Fruit fly (Drosophila melanogaster) whole organism, embryonic: ENCODE data around the gene CG7140.

Source experiments
- CG10267 ChIP-seq: fragments of 200-800 bp; sonication (Bioruptor generic); optimal IDR thresholded peaks from 2 replicates; lab custom pipeline; 2018; ENCODE audit warnings: missing biosample characterization, mild to moderate bottlenecking, missing genetic modification characterization, moderate library complexity
- CG11398 ChIP-seq: fragments of 200-800 bp; sonication (Bioruptor generic); optimal IDR thresholded peaks from 2 replicates; lab custom pipeline; 2016; ENCODE audit warnings: missing biosample characterization, missing genetic modification characterization
- CG1603 ChIP-seq: fragments of 200-800 bp; sonication (Bioruptor generic); optimal IDR thresholded peaks from 2 replicates; lab custom pipeline; 2019; ENCODE audit warnings: missing biosample characterization, mild to moderate bottlenecking, missing genetic modification characterization, moderate library complexity
- CG17385 ChIP-seq: fragments of 200-800 bp; sonication (Bioruptor generic); optimal IDR thresholded peaks from 3 replicates; lab custom pipeline; 2018; ENCODE audit warnings: missing biosample characterization, mild to moderate bottlenecking, missing genetic modification characterization
- CG18262 ChIP-seq: fragments of 200-800 bp; optimal IDR thresholded peaks from 3 replicates; lab custom pipeline; 2019; ENCODE audit warnings: missing biosample characterization, mild to moderate bottlenecking, missing genetic modification characterization, moderate library complexity
- CG1832 ChIP-seq: fragments of 200-800 bp; sonication (Bioruptor generic); optimal IDR thresholded peaks from 2 replicates; lab custom pipeline; 2017; ENCODE audit warnings: missing biosample characterization, mild to moderate bottlenecking, missing genetic modification characterization, inconsistent platforms
- CG18764 ChIP-seq: fragments of 200-800 bp; sonication (Bioruptor generic); optimal IDR thresholded peaks from 3 replicates; lab custom pipeline; 2016; ENCODE audit warnings: missing biosample characterization, missing genetic modification characterization
- CG30020 ChIP-seq: fragments of 200-800 bp; optimal IDR thresholded peaks from 2 replicates; lab custom pipeline; 2019; ENCODE audit warnings: missing biosample characterization, mild to moderate bottlenecking, missing genetic modification characterization, moderate library complexity
- CG34224 ChIP-seq: fragments of 200-800 bp; sonication (Bioruptor generic); IDR thresholded peaks from 3 replicates; pipeline ENCODE4 v1.3.6; 2022; ENCODE audit warnings: missing biosample characterization, missing genetic modification characterization; ENCODE audit not compliant: partially characterized antibody
- CG34422 ChIP-seq: fragments of 200-800 bp; sonication (Bioruptor generic); IDR thresholded peaks from 3 replicates; pipeline ENCODE4 v1.3.6; 2022; ENCODE audit warnings: missing biosample characterization, missing genetic modification characterization
- CG6272 ChIP-seq: fragments of 200-800 bp; sonication (Bioruptor generic); IDR thresholded peaks from 2 replicates; pipeline ENCODE4 v1.3.6; 2022; ENCODE audit warnings: missing biosample characterization, missing genetic modification characterization
- CG7786 ChIP-seq: fragments of 200-800 bp; sonication (Bioruptor generic); optimal IDR thresholded peaks from 2 replicates; lab custom pipeline; 2016; ENCODE audit warnings: missing biosample characterization, missing genetic modification characterization
- CG9437 ChIP-seq: fragments of 200-800 bp; sonication (Bioruptor generic); optimal IDR thresholded peaks from 2 replicates; lab custom pipeline; 2018; ENCODE audit warnings: missing biosample characterization, mild to moderate bottlenecking, missing genetic modification characterization
- CHES-1-like ChIP-seq: fragments of 200-800 bp; sonication (Bioruptor generic); optimal IDR thresholded peaks from 2 replicates; lab custom pipeline; 2016; ENCODE audit warnings: missing biosample characterization, missing genetic modification characterization
- Dad ChIP-seq: fragments of 200-800 bp; sonication (Bioruptor generic); optimal IDR thresholded peaks from 3 replicates; lab custom pipeline; 2016; ENCODE audit warnings: missing biosample characterization, missing genetic modification characterization
- Dll ChIP-seq: fragments of 200-800 bp; sonication (Bioruptor generic); IDR thresholded peaks from 4 replicates; pipeline ENCODE4 v1.3.6; 2022; ENCODE audit warnings: missing biosample characterization, missing genetic modification characterization; ENCODE audit not compliant: partially characterized antibody
- Dref ChIP-seq: fragments of 200-800 bp; sonication (Bioruptor generic); IDR thresholded peaks from 2 replicates; pipeline ENCODE4 v1.3.6; 2022; ENCODE audit warnings: missing biosample characterization, missing genetic modification characterization
- Elba2 ChIP-seq: fragments of 200-800 bp; sonication (Bioruptor generic); optimal IDR thresholded peaks from 3 replicates; lab custom pipeline; 2016; ENCODE audit warnings: missing biosample characterization, missing genetic modification characterization
- Gug ChIP-seq: fragments of 200-800 bp; sonication (Bioruptor generic); IDR thresholded peaks from 4 replicates; pipeline ENCODE4 v1.3.6; 2022; ENCODE audit warnings: missing biosample characterization, missing genetic modification characterization
- H2.0 ChIP-seq: fragments of 200-800 bp; sonication (Bioruptor generic); IDR thresholded peaks from 2 replicates; pipeline ENCODE4 v1.3.6; 2022; ENCODE audit warnings: missing biosample characterization, missing genetic modification characterization
- Hsf ChIP-seq: fragments of 200-800 bp; sonication (Bioruptor generic); optimal IDR thresholded peaks from 3 replicates; lab custom pipeline; 2016; ENCODE audit warnings: missing biosample characterization, missing genetic modification characterization
- MTF-1 ChIP-seq: fragments of 200-800 bp; sonication (Bioruptor generic); optimal IDR thresholded peaks from 2 replicates; lab custom pipeline; 2018; ENCODE audit warnings: missing biosample characterization, mild to moderate bottlenecking, missing genetic modification characterization, borderline replicate concordance
- Med ChIP-seq: fragments of 200-800 bp; sonication (Bioruptor generic); peaks from one replicate; lab custom pipeline; 2016; ENCODE audit warnings: missing biosample characterization, missing genetic modification characterization, mild to moderate bottlenecking, inconsistent platforms, moderate library complexity
- Mes4 ChIP-seq: fragments of 200-800 bp; sonication (Bioruptor generic); optimal IDR thresholded peaks from 2 replicates; lab custom pipeline; 2016; ENCODE audit warnings: missing biosample characterization, missing genetic modification characterization
- NC2α ChIP-seq: fragments of 200-800 bp; sonication (Bioruptor generic); optimal IDR thresholded peaks from 2 replicates; lab custom pipeline; 2016; ENCODE audit warnings: missing biosample characterization, missing genetic modification characterization
- NFAT ChIP-seq: fragments of 200-800 bp; sonication (Bioruptor generic); IDR thresholded peaks from 2 replicates; pipeline ENCODE4 v1.3.6; 2022; ENCODE audit warnings: missing biosample characterization, missing genetic modification characterization
- Oli ChIP-seq: fragments of 200-800 bp; sonication (Bioruptor generic); optimal IDR thresholded peaks from 2 replicates; lab custom pipeline; 2018; ENCODE audit warnings: missing biosample characterization, mild to moderate bottlenecking, missing genetic modification characterization, moderate library complexity
- Poxn ChIP-seq: fragments of 200-800 bp; sonication (Bioruptor generic); IDR thresholded peaks from 2 replicates; pipeline ENCODE4 v1.3.6; 2022; ENCODE audit warnings: missing biosample characterization, missing genetic modification characterization
- bsh ChIP-seq, 2 experiments: fragments of 200-800 bp; sonication (Bioruptor generic); optimal IDR thresholded peaks; 2 replicates each; lab custom pipeline; 2017 to 2018; ENCODE audit warnings: mild to moderate bottlenecking in 2 of 2, missing biosample characterization in 2 of 2, missing genetic modification characterization in 2 of 2, moderate library complexity in 1 of 2
- chinmo ChIP-seq: fragments of 200-800 bp; sonication (Bioruptor generic); IDR thresholded peaks from 4 replicates; pipeline ENCODE4 v1.3.6; 2022; ENCODE audit warnings: missing biosample characterization, missing genetic modification characterization; ENCODE audit not compliant: partially characterized antibody
- dimm ChIP-seq: fragments of 200-800 bp; sonication (Bioruptor generic); IDR thresholded peaks from 2 replicates; pipeline ENCODE4 v1.3.6; 2022; ENCODE audit warnings: missing biosample characterization, missing genetic modification characterization
- gce ChIP-seq: fragments of 200-800 bp; sonication (Bioruptor generic); IDR thresholded peaks from 3 replicates; pipeline ENCODE4 v1.3.6; 2022; ENCODE audit warnings: missing biosample characterization, missing genetic modification characterization
- grau ChIP-seq: fragments of 200-800 bp; optimal IDR thresholded peaks from 3 replicates; lab custom pipeline; 2019; ENCODE audit warnings: missing biosample characterization, mild to moderate bottlenecking, missing genetic modification characterization, moderate library complexity
- hkb ChIP-seq, 2 experiments: fragments of 200-800 bp in 1 of 2; fragments of >200 bp in 1 of 2; sonication (Bioruptor generic) in 1 of 2; IDR thresholded peaks in 1 of 2; optimal IDR thresholded peaks in 1 of 2; 2 replicates each; pipeline versions ENCODE4 v1.3.6 to Lab custom; 2017 to 2022; ENCODE audit warnings: missing biosample characterization in 1 of 2, missing genetic modification characterization in 1 of 2
- jigr1 ChIP-seq: fragments of 200-800 bp; sonication (Bioruptor generic); IDR thresholded peaks from 3 replicates; pipeline ENCODE4 v1.3.6; 2022; ENCODE audit warnings: missing biosample characterization, missing genetic modification characterization
- nmo ChIP-seq: fragments of 200-800 bp; sonication (Bioruptor generic); optimal IDR thresholded peaks from 2 replicates; lab custom pipeline; 2018; ENCODE audit warnings: missing biosample characterization, mild to moderate bottlenecking, missing genetic modification characterization, moderate library complexity
- otp ChIP-seq: fragments of 200-800 bp; sonication (Bioruptor generic); IDR thresholded peaks from 3 replicates; pipeline ENCODE4, ENCODE4 v1.3.6; 2022; ENCODE audit warnings: missing biosample characterization, missing genetic modification characterization
- pros ChIP-seq: fragments of 200-800 bp; sonication (Bioruptor generic); optimal IDR thresholded peaks from 3 replicates; lab custom pipeline; 2019; ENCODE audit warnings: missing biosample characterization, mild to moderate bottlenecking, missing genetic modification characterization, moderate library complexity
- sens ChIP-seq: fragments of 200-800 bp; sonication (Bioruptor generic); peaks from one replicate; lab custom pipeline; 2016; ENCODE audit warnings: missing biosample characterization, missing genetic modification characterization
- seq ChIP-seq: fragments of 200-800 bp; sonication (Bioruptor generic); IDR thresholded peaks from 2 replicates; pipeline ENCODE4 v1.3.6; 2022; ENCODE audit warnings: missing biosample characterization, missing genetic modification characterization
- slbo ChIP-seq: fragments of 200-800 bp; sonication (Bioruptor generic); IDR thresholded peaks from 2 replicates; pipeline ENCODE4 v1.3.6; 2022; ENCODE audit warnings: missing biosample characterization, missing genetic modification characterization
- sqz ChIP-seq: fragments of 200-800 bp; sonication (Bioruptor generic); optimal IDR thresholded peaks from 3 replicates; lab custom pipeline; 2018; ENCODE audit warnings: missing biosample characterization, mild to moderate bottlenecking, missing genetic modification characterization
- sr ChIP-seq: fragments of 200-800 bp; sonication (Bioruptor generic); IDR thresholded peaks from 3 replicates; pipeline ENCODE4 v1.3.6; 2022; ENCODE audit warnings: missing biosample characterization, missing genetic modification characterization
- stwl ChIP-seq: fragments of 200-800 bp; sonication (Bioruptor generic); optimal IDR thresholded peaks from 3 replicates; lab custom pipeline; 2018; ENCODE audit warnings: missing biosample characterization, mild to moderate bottlenecking, missing genetic modification characterization, moderate library complexity
- unpg ChIP-seq: fragments of 200-800 bp; sonication (Bioruptor generic); optimal IDR thresholded peaks from 3 replicates; lab custom pipeline; 2018; ENCODE audit warnings: missing biosample characterization, mild to moderate bottlenecking, missing genetic modification characterization, moderate library complexity
- vvl ChIP-seq: fragments of 200-800 bp; sonication (Bioruptor generic); IDR thresholded peaks from 2 replicates; pipeline ENCODE4 v1.3.6; 2022; ENCODE audit warnings: missing biosample characterization, missing genetic modification characterization
- wek ChIP-seq: fragments of 200-800 bp; sonication (Bioruptor generic); optimal IDR thresholded peaks from 3 replicates; lab custom pipeline; 2018; ENCODE audit warnings: missing biosample characterization, mild to moderate bottlenecking, missing genetic modification characterization, moderate library complexity
- zen2 ChIP-seq: fragments of 200-800 bp; sonication (Bioruptor generic); IDR thresholded peaks from 3 replicates; pipeline ENCODE4 v1.3.6; 2022; ENCODE audit warnings: missing biosample characterization, missing genetic modification characterization; ENCODE audit not compliant: partially characterized antibody

The CG7140 gene

DNA sequence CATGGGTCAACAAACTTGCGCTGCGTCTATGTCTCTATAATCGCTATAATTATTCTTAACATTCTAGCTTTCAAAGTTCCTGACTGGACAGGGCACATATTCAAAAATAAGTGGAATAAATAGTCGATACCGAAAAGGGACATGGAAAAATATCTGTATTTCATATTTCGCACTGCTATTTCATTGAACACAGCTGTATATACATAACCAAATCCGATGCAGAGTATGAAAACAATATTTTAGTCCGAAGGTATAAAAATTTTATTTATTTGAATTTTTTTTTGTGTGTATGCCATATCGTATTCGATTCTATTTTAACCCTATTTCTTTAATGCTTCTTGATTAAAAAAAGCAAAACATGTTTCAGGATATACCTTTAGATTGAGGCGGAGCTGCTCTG is 44.7 kb upstream of the CG7140 start (continued):
- TF ChIP-seq unpg (GFP tag; lab: Kevin White, UChicago) = no peak
- TF ChIP-seq Dad (GFP tag; lab: Kevin White, UChicago) = no peak
- peak; percentile 47 for TF ChIP-seq Med
- TF ChIP-seq sens = peak; percentile 62
- TF ChIP-seq CG1603 (tag; lab: Kevin White, UChicago) = peak; percentile 1
- no peak for TF ChIP-seq sr (GFP tag; lab: Robert Waterston, UW)

DNA sequence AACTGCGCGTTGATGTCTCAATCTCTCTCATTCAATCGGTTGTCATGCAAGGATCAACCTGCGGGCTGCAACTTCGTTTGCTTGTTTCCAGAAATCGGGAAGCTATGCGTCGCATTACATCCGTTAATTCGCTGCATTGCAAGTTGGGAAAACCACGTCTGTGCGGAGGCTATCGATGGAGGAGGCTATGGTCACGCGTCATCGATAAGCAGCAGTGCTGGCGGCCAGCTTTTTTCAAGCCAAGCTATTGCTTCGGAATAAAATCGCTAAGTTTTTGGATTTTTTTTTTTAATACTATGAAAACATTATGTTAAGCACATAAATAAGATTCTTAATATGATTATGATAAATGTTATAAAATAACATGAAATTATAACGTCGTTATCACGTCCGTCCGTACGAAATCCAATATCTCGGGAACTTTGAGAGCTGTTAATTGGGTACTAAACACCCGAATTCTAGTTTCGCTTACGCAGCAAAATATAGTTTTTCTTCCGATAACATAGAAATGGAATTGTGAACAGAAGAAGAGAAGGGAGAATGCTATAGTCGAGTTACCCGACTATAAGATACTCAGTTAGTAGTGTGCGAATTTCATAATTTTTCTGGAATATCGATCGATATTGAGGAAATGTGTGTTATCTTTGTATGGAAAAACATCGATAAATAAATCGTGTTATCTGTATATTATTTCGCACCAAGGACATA is 43.7 kb upstream of the CG7140 start, which contains the start of gene CG7139:
Gene CG7139, minus strand, starts transcription at position 162 of the 708 bp plus-strand sequence.
- TF ChIP-seq dimm (GFP tag; lab: Robert Waterston, UW) (no peak), CG1832 (GFP tag; lab: Kevin White, UChicago) (no peak), Dref (GFP tag; lab: Robert Waterston, UW) (peak; percentile 75), gce (GFP tag; lab: Robert Waterston, UW) (no peak), CG34422 (GFP tag; lab: Robert Waterston, UW) (peak; percentile 42; the same call in 1 of the 3 replicates), otp (GFP tag; lab: Robert Waterston, UW) (no peak), Hsf (GFP tag; lab: Kevin White, UChicago) (no peak), CG18764 (GFP tag; lab: Kevin White, UChicago) (no peak), hkb (optimal IDR thresholded peaks at IDR 0.05; lab: Kevin White, UChicago) (no peak), hkb (GFP tag; IDR thresholded peaks at IDR 0.05; lab: Robert Waterston, UW) (no peak), CG34224 (GFP tag; lab: Robert Waterston, UW) (peak; percentile 50), seq (no peak), Mes4 (no peak), H2.0 (GFP tag; lab: Robert Waterston, UW) (no peak), CG10267 (tag; lab: Kevin White, UChicago) (peak; percentile 9), slbo (GFP tag; lab: Robert Waterston, UW) (no peak), wek (GFP tag; lab: Kevin White, UChicago) (no peak), grau (tag; lab: Kevin White, UChicago) (no peak), nmo (GFP tag; lab: Kevin White, UChicago) (peak; percentile 22), sqz (GFP tag; lab: Kevin White, UChicago) (no peak), CG1603 (tag; lab: Kevin White, UChicago) (peak; percentile 7), NC2α (GFP tag; lab: Kevin White, UChicago) (no peak), Elba2 (GFP tag; lab: Kevin White, UChicago) (no peak), Oli (tag; lab: Kevin White, UChicago) (no peak), CG9437 (GFP tag; lab: Kevin White, UChicago) (no peak), CHES-1-like (no peak), jigr1 (no peak), NFAT (GFP tag; lab: Robert Waterston, UW) (no peak), CG6272 (GFP tag; lab: Robert Waterston, UW) (no peak), vvl (GFP tag; lab: Robert Waterston, UW) (no peak), CG11398 (GFP tag; lab: Kevin White, UChicago) (no peak), Poxn (no peak), Gug (GFP tag; lab: Robert Waterston, UW) (no peak), CG30020 (peak; percentile 67), bsh (GFP tag; optimal IDR thresholded peaks at IDR 0.05; lab: Kevin White, UChicago) (no peak), zen2 (GFP tag; lab: Robert Waterston, UW) (peak; percentile 56), stwl (peak; percentile 37), MTF-1 (GFP tag; lab: Kevin White, UChicago) (no peak), pros (no peak), Dll (peak; percentile 67; the same call in 3 of the 4 replicates), CG18262 (tag; lab: Kevin White, UChicago) (no peak), chinmo (GFP tag; lab: Robert Waterston, UW) (0 out of 4 replicates have a peak, but pooled peaks have one; percentile 46), CG7786 (GFP tag; lab: Kevin White, UChicago) (no peak), CG17385 (peak; percentile 12)
